Fruit fly (Drosophila melanogaster) whole organism, embryonic: ENCODE data around the gene CG31204.

ENCODE experiments used
- Aef1 ChIP-seq: fragments of 200-800 bp; sonication (Bioruptor generic); IDR thresholded peaks from 3 replicates; pipeline ENCODE4 v1.3.6; 2022; ENCODE audit warnings: missing biosample characterization, missing genetic modification characterization
- B-H1 ChIP-seq: fragments of 200-800 bp; sonication (Bioruptor generic); IDR thresholded peaks from 3 replicates; pipeline ENCODE4 v1.3.6; 2022; ENCODE audit warnings: missing biosample characterization, missing genetic modification characterization
- BtbVII ChIP-seq: fragments of 200-800 bp; sonication (Bioruptor generic); optimal IDR thresholded peaks from 3 replicates; lab custom pipeline; 2017; ENCODE audit warnings: missing biosample characterization, mild to moderate bottlenecking, missing genetic modification characterization
- CG11093 ChIP-seq: fragments of 200-800 bp; sonication (Bioruptor generic); IDR thresholded peaks from 3 replicates; pipeline ENCODE4 v1.3.6; 2022; ENCODE audit warnings: missing biosample characterization, missing genetic modification characterization
- CG12071 ChIP-seq: fragments of 200-800 bp; sonication (Bioruptor generic); optimal IDR thresholded peaks from 3 replicates; lab custom pipeline; 2018; ENCODE audit warnings: missing biosample characterization, mild to moderate bottlenecking, missing genetic modification characterization
- CG13296 ChIP-seq: fragments of 200-800 bp; sonication (Bioruptor generic); optimal IDR thresholded peaks from 3 replicates; lab custom pipeline; 2018; ENCODE audit warnings: missing biosample characterization, mild to moderate bottlenecking, missing genetic modification characterization
- CG13894 ChIP-seq: fragments of 200-800 bp; sonication (Bioruptor generic); optimal IDR thresholded peaks from 3 replicates; lab custom pipeline; 2018; ENCODE audit warnings: missing biosample characterization, mild to moderate bottlenecking, missing genetic modification characterization, moderate library complexity
- CG15073 ChIP-seq: fragments of 200-800 bp; sonication (Bioruptor generic); optimal IDR thresholded peaks from 2 replicates; lab custom pipeline; 2016; ENCODE audit warnings: missing biosample characterization, missing genetic modification characterization
- CG15479 ChIP-seq: fragments of 200-800 bp; sonication (Bioruptor generic); optimal IDR thresholded peaks from 3 replicates; lab custom pipeline; 2019; ENCODE audit warnings: missing biosample characterization, mild to moderate bottlenecking, missing genetic modification characterization, moderate library complexity
- CG1647 ChIP-seq: fragments of 200-800 bp; sonication (Bioruptor generic); optimal IDR thresholded peaks from 3 replicates; lab custom pipeline; 2016; ENCODE audit warnings: missing biosample characterization, missing genetic modification characterization
- CG16779 ChIP-seq: fragments of 200-800 bp; sonication (Bioruptor generic); IDR thresholded peaks from 2 replicates; pipeline ENCODE4 v1.3.6; 2022; ENCODE audit warnings: missing biosample characterization, missing genetic modification characterization
- CG17186 ChIP-seq: fragments of 200-800 bp; sonication (Bioruptor generic); optimal IDR thresholded peaks from 3 replicates; lab custom pipeline; 2017; ENCODE audit warnings: missing biosample characterization, missing genetic modification reagents, missing genetic modification characterization
- CG18599 ChIP-seq: fragments of 200-800 bp; sonication (Bioruptor generic); optimal IDR thresholded peaks from 3 replicates; lab custom pipeline; 2017; ENCODE audit warnings: missing biosample characterization, missing genetic modification characterization, mild to moderate bottlenecking, moderate library complexity, missing genetic modification reagents
- CG2199 ChIP-seq: fragments of 200-800 bp; sonication (Bioruptor generic); IDR thresholded peaks from 3 replicates; pipeline ENCODE4 v1.3.6; 2022; ENCODE audit warnings: missing biosample characterization, missing genetic modification characterization
- CG33557 ChIP-seq: fragments of 200-800 bp; sonication (Bioruptor generic); optimal IDR thresholded peaks from 2 replicates; lab custom pipeline; 2019; ENCODE audit warnings: missing biosample characterization, mild to moderate bottlenecking, missing genetic modification characterization, moderate library complexity
- CG3838 ChIP-seq: fragments of 200-800 bp; sonication (Bioruptor generic); optimal IDR thresholded peaks from 3 replicates; lab custom pipeline; 2016; ENCODE audit warnings: missing biosample characterization, missing genetic modification characterization
- CG4707 ChIP-seq: fragments of 200-800 bp; sonication (Bioruptor generic); optimal IDR thresholded peaks from 2 replicates; lab custom pipeline; 2018; ENCODE audit warnings: missing biosample characterization, mild to moderate bottlenecking, missing genetic modification characterization, moderate library complexity
- CG4854 ChIP-seq: fragments of 200-800 bp; sonication (Bioruptor generic); optimal IDR thresholded peaks from 2 replicates; lab custom pipeline; 2016; ENCODE audit warnings: missing biosample characterization, missing genetic modification characterization, inconsistent platforms
- CG8924 ChIP-seq: fragments of 200-800 bp; optimal IDR thresholded peaks from 3 replicates; lab custom pipeline; 2019; ENCODE audit warnings: missing biosample characterization, mild to moderate bottlenecking, missing genetic modification characterization, moderate library complexity
- CG9215 ChIP-seq: fragments of 200-800 bp; sonication (Bioruptor generic); IDR thresholded peaks from 2 replicates; pipeline ENCODE4 v1.3.6; 2022; ENCODE audit warnings: missing biosample characterization, missing genetic modification characterization
- CHES-1-like ChIP-seq: fragments of 200-800 bp; sonication (Bioruptor generic); optimal IDR thresholded peaks from 2 replicates; lab custom pipeline; 2016; ENCODE audit warnings: missing biosample characterization, missing genetic modification characterization
- D ChIP-seq, 2 experiments: fragments of 200-800 bp in 1 of 2; fragments of >200 bp in 1 of 2; sonication (Bioruptor generic) in 1 of 2; optimal IDR thresholded peaks; 2 replicates in 1 of 2; 3 replicates in 1 of 2; lab custom pipeline; 2017; ENCODE audit warnings: mild to moderate bottlenecking in 1 of 2, missing biosample characterization in 1 of 2, missing genetic modification characterization in 1 of 2, missing genetic modification reagents in 1 of 2
- E2f2 ChIP-seq: fragments of 200-800 bp; sonication (Bioruptor generic); IDR thresholded peaks from 2 replicates; pipeline ENCODE4 v1.3.6; 2022; ENCODE audit warnings: missing biosample characterization, missing genetic modification characterization
- Ets65A ChIP-seq: fragments of 200-800 bp; sonication (Bioruptor generic); peaks from one replicate; lab custom pipeline; 2016; ENCODE audit warnings: missing biosample characterization, missing genetic modification characterization
- Hmr ChIP-seq: fragments of 200-800 bp; sonication (Bioruptor generic); optimal IDR thresholded peaks from 3 replicates; lab custom pipeline; 2017; ENCODE audit warnings: mild to moderate bottlenecking, missing biosample characterization, missing genetic modification reagents, missing genetic modification characterization
- Hr39 ChIP-seq: fragments of >200 bp; optimal IDR thresholded peaks from 2 replicates; lab custom pipeline; 2017
- Lim3 ChIP-seq: fragments of 200-800 bp; sonication (Bioruptor generic); IDR thresholded peaks from 2 replicates; pipeline ENCODE4 v1.3.6; 2022; ENCODE audit warnings: missing biosample characterization, missing genetic modification characterization
- Max ChIP-seq: fragments of 200-800 bp; sonication (Bioruptor generic); optimal IDR thresholded peaks from 2 replicates; lab custom pipeline; 2016; ENCODE audit warnings: missing biosample characterization, mild to moderate bottlenecking, missing genetic modification characterization
- Ptx1 ChIP-seq: fragments of 200-800 bp; sonication (Bioruptor generic); IDR thresholded peaks from 2 replicates; pipeline ENCODE4 v1.3.6; 2022; ENCODE audit warnings: missing biosample characterization, missing genetic modification characterization
- Sin3A ChIP-seq: fragments of >200 bp; optimal IDR thresholded peaks from 2 replicates; lab custom pipeline; 2018
- Sry-β ChIP-seq: fragments of 200-800 bp; sonication (Bioruptor generic); optimal IDR thresholded peaks from 2 replicates; lab custom pipeline; 2018; ENCODE audit warnings: missing biosample characterization, mild to moderate bottlenecking, missing genetic modification characterization, moderate library complexity
- Xbp1 ChIP-seq: fragments of 200-800 bp; sonication (Bioruptor generic); optimal IDR thresholded peaks from 3 replicates; lab custom pipeline; 2016; ENCODE audit warnings: missing biosample characterization, mild to moderate bottlenecking, missing genetic modification characterization
- al ChIP-seq: fragments of 200-800 bp; sonication (Bioruptor generic); IDR thresholded peaks from 2 replicates; pipeline ENCODE4 v1.3.6; 2022; ENCODE audit warnings: missing biosample characterization, missing genetic modification characterization
- ash1 ChIP-seq: fragments of 200-800 bp; sonication (Bioruptor generic); optimal IDR thresholded peaks from 2 replicates; lab custom pipeline; 2018; ENCODE audit warnings: missing biosample characterization, mild to moderate bottlenecking, missing genetic modification characterization
- caup ChIP-seq: fragments of 200-800 bp; sonication (Bioruptor generic); optimal IDR thresholded peaks from 3 replicates; lab custom pipeline; 2017; ENCODE audit warnings: missing biosample characterization, mild to moderate bottlenecking, missing genetic modification characterization, moderate library complexity; ENCODE audit not compliant: severe bottlenecking
- chif ChIP-seq, 2 experiments: fragments of 200-800 bp; sonication (Bioruptor generic); optimal IDR thresholded peaks; 3 replicates each; lab custom pipeline; 2016; ENCODE audit warnings: missing biosample characterization in 2 of 2, missing genetic modification characterization in 2 of 2
- chinmo ChIP-seq: fragments of 200-800 bp; sonication (Bioruptor generic); IDR thresholded peaks from 4 replicates; pipeline ENCODE4 v1.3.6; 2022; ENCODE audit warnings: missing biosample characterization, missing genetic modification characterization; ENCODE audit not compliant: partially characterized antibody
- cwo ChIP-seq: fragments of 200-800 bp; sonication (Bioruptor generic); optimal IDR thresholded peaks from 3 replicates; lab custom pipeline; 2017; ENCODE audit warnings: missing biosample characterization, missing genetic modification characterization, mild to moderate bottlenecking, moderate library complexity, missing genetic modification reagents
- danr ChIP-seq: fragments of 200-800 bp; sonication (Bioruptor generic); IDR thresholded peaks from 2 replicates; pipeline ENCODE4 v1.3.6; 2022; ENCODE audit warnings: missing biosample characterization, missing genetic modification characterization
- disco-r ChIP-seq: fragments of 200-800 bp; sonication (Bioruptor generic); optimal IDR thresholded peaks from 2 replicates; lab custom pipeline; 2016; ENCODE audit warnings: missing biosample characterization, missing genetic modification characterization
- en ChIP-seq: fragments of 200-800 bp; sonication (Bioruptor generic); optimal IDR thresholded peaks from 2 replicates; lab custom pipeline; 2016; ENCODE audit warnings: missing biosample characterization, missing genetic modification characterization
- grn ChIP-seq: fragments of 200-800 bp; sonication (Bioruptor generic); optimal IDR thresholded peaks from 3 replicates; lab custom pipeline; 2017; ENCODE audit warnings: missing biosample characterization, missing genetic modification characterization
- insv ChIP-seq, 2 experiments: fragments of 200-800 bp; sonication (Bioruptor generic); optimal IDR thresholded peaks; 3 replicates each; lab custom pipeline; 2016 to 2018; ENCODE audit warnings: missing biosample characterization in 2 of 2, missing genetic modification characterization in 2 of 2
- lola ChIP-seq, 3 experiments: fragments of >200 bp in 2 of 3; fragments of 200-800 bp in 1 of 3; sonication (Bioruptor generic) in 1 of 3; optimal IDR thresholded peaks; 2 replicates each; lab custom pipeline; 2017 to 2019; ENCODE audit warnings: missing biosample characterization in 3 of 3, missing genetic modification characterization in 3 of 3, mild to moderate bottlenecking in 1 of 3, moderate library complexity in 1 of 3
- nom ChIP-seq: fragments of 200-800 bp; sonication (Bioruptor generic); optimal IDR thresholded peaks from 2 replicates; lab custom pipeline; 2017; ENCODE audit warnings: missing biosample characterization, missing genetic modification characterization, mild to moderate bottlenecking, moderate library complexity, missing genetic modification reagents
- seq ChIP-seq: fragments of 200-800 bp; sonication (Bioruptor generic); IDR thresholded peaks from 2 replicates; pipeline ENCODE4 v1.3.6; 2022; ENCODE audit warnings: missing biosample characterization, missing genetic modification characterization
- sim ChIP-seq: fragments of 200-800 bp; sonication (Bioruptor generic); IDR thresholded peaks from 2 replicates; pipeline ENCODE4 v1.3.6; 2022; ENCODE audit warnings: missing biosample characterization, missing genetic modification characterization
- sisA ChIP-seq: fragments of 200-800 bp; sonication (Bioruptor generic); IDR thresholded peaks from 2 replicates; pipeline ENCODE4 v1.3.6; 2022; ENCODE audit warnings: missing biosample characterization, missing genetic modification characterization
- sr ChIP-seq: fragments of 200-800 bp; sonication (Bioruptor generic); IDR thresholded peaks from 3 replicates; pipeline ENCODE4 v1.3.6; 2022; ENCODE audit warnings: missing biosample characterization, missing genetic modification characterization
- tna ChIP-seq: fragments of 200-800 bp; sonication (Bioruptor generic); IDR thresholded peaks from 2 replicates; pipeline ENCODE4 v1.3.6; 2022; ENCODE audit warnings: missing biosample characterization, missing genetic modification characterization; ENCODE audit not compliant: partially characterized antibody
- zfh1 ChIP-seq: fragments of 200-800 bp; sonication (Bioruptor generic); IDR thresholded peaks from 3 replicates; pipeline ENCODE4 v1.3.6; 2022; ENCODE audit warnings: missing biosample characterization, missing genetic modification characterization

Gene CG31204

DNA sequence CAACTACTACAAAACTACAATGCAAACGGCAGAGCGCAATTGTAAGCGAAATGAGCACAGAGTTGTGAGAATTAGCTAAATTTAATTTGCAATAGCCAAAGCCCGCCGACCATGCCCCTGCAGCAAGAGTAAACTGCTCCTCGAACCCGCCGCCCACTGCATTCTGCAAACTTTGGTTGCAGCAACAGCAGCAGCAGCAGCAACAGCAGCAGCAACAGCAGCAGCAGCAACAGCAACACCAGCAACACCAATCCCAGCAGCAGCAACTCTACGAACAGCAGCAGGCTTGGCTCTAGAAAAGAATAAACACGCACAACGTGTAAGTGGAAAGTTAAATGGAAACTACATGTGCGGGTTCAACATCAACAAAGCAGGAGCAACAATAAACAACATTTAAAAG is 23.1 kb downstream of the CG31204 start:
- TF ChIP-seq CG4854 (GFP tag; lab: Kevin White, UChicago) (no peak), CG3838 (GFP tag; lab: Kevin White, UChicago) (no peak), ash1 (GFP tag; lab: Kevin White, UChicago) (no peak), D (optimal IDR thresholded peaks at IDR 0.05; lab: Kevin White, UChicago) (no peak), D (GFP tag; optimal IDR thresholded peaks at IDR 0.05; lab: Kevin White, UChicago) (no peak), CG15073 (GFP tag; lab: Kevin White, UChicago) (no peak), Sry-β (GFP tag; lab: Kevin White, UChicago) (no peak), CG8924 (tag; lab: Kevin White, UChicago) (no peak), Max (GFP tag; lab: Kevin White, UChicago) (no peak), CG9215 (GFP tag; lab: Robert Waterston, UW) (0 out of 2 replicates have a peak, but pooled peaks have one; percentile 9), tna (GFP tag; lab: Robert Waterston, UW) (no peak), CG11093 (no peak), sr (no peak), sisA (GFP tag; lab: Robert Waterston, UW) (0 out of 2 replicates have a peak, but pooled peaks have one; percentile 9), B-H1 (GFP tag; lab: Robert Waterston, UW) (no peak), seq (no peak), Ets65A (GFP tag; lab: Kevin White, UChicago) (peak; percentile 88), CG2199 (GFP tag; lab: Robert Waterston, UW) (no peak), Aef1 (GFP tag; lab: Robert Waterston, UW) (no peak), Hr39 (lab: Kevin White, UChicago) (no peak)
- TF ChIP-seq, all 482 proteins: peak for 3

- TF ChIP-seq insv (GFP tag; optimal IDR thresholded peaks at IDR 0.05; lab: Kevin White, UChicago) (no peak), CG8924 (tag; lab: Kevin White, UChicago) (no peak), al (no peak), Xbp1 (GFP tag; lab: Kevin White, UChicago) (no peak), CG17186 (GFP tag; lab: Kevin White, UChicago) (no peak), CHES-1-like (GFP tag; lab: Kevin White, UChicago) (no peak), Ptx1 (GFP tag; lab: Robert Waterston, UW) (0 out of 2 replicates have a peak, but pooled peaks have one; percentile 8), Sin3A (no peak), Hmr (peak; percentile 12), BtbVII (GFP tag; lab: Kevin White, UChicago) (no peak), chinmo (no peak), danr (no peak), lola (GFP tag; optimal IDR thresholded peaks at IDR 0.05; lab: Kevin White, UChicago) (no peak), CG15479 (GFP tag; lab: Kevin White, UChicago) (no peak), chif (GFP tag; optimal IDR thresholded peaks at IDR 0.05; lab: Kevin White, UChicago) (no peak), sim (no peak), CG4707 (no peak), cwo (GFP tag; lab: Kevin White, UChicago) (no peak), nom (no peak), Lim3 (no peak), grn (GFP tag; lab: Kevin White, UChicago) (peak; percentile 6), zfh1 (GFP tag; lab: Robert Waterston, UW) (no peak), CG12071 (GFP tag; lab: Kevin White, UChicago) (no peak), E2f2 (GFP tag; lab: Robert Waterston, UW) (no peak), CG18599 (GFP tag; lab: Kevin White, UChicago) (peak; percentile 65), CG33557 (GFP tag; lab: Kevin White, UChicago) (no peak), CG1647 (GFP tag; lab: Kevin White, UChicago) (no peak), CG13296 (peak; percentile 28), en (no peak), CG13894 (tag; lab: Kevin White, UChicago) (no peak), CG16779 (GFP tag; lab: Robert Waterston, UW) (no peak), disco-r (no peak), caup (GFP tag; lab: Kevin White, UChicago) (peak; percentile 15)
Observed at dm6 chr3R:31369054-31369453, 24.3 kb downstream of the CG31204 start.
